Worm (Caenorhabditis elegans): ENCODE data around the gene R04B5.11.

R04B5.11 gene

DNA sequence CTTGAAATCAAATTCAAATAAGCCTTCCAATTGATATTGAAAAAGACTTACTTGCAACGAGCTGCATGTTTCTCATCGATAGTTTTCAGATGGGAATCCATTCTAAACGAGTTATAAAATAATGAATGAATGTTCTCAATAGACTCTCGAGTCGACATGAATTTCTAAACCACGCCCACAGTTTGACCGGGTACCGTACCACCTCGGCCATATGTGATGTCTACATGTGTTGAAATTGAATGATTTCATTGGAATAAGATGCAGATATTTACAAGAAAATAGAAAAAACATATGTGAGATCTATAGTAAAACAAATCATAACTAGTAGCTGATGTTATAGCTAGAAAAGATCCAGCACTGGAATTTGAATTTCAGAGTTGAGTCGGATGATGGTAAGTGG is 591 bp downstream of the R04B5.11 start, which contains the start of gene R04B5.7:
Gene R04B5.7, minus strand, starts transcription at position 101 of the 400 bp plus-strand sequence.
- TF ChIP-seq ztf-29 (GFP tag; IDR thresholded peaks at IDR 0.05) (no peak), ztf-23 (GFP tag; IDR thresholded peaks at IDR 0.05) (no peak), klf-2 (GFP tag; conservative IDR thresholded peaks at IDR 0.05) (no peak), cog-1 (tag; optimal IDR thresholded peaks at IDR 0.05) (no peak), T22C8.4 (GFP tag; IDR thresholded peaks at IDR 0.05) (no peak), ref-1 (GFP tag; conservative IDR thresholded peaks at IDR 0.05) (no peak), med-1 (GFP tag; optimal IDR thresholded peaks at IDR 0.05; ENCODE audit: insufficient read depth) (no peak), flt-1 (GFP tag; IDR thresholded peaks at IDR 0.05) (no peak), tab-1 (GFP tag; IDR thresholded peaks at IDR 0.05) (no peak)

DNA sequence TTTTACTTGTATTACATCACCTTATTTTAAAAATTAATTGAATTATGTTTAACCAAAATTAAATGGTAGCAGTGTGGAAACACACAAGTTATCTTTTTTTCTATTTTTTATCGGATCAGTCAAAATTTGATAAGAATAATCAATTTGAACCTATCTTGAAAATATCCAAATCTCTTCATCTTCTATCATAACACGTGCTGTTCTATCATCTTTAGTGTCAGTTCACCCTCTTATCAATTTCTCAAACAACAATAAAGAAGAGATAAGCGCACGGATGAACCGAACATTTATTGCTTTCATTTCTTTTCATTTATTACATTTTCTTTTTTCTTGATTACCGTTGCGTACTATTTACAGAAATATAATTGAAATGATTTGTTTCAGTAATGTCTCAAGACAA is 3.9 kb downstream of the R04B5.11 start, which contains the start of gene R04B5.5:
Gene R04B5.5, plus strand, starts transcription at position 378 of the 400 bp plus-strand sequence.
- TF ChIP-seq klf-2 (GFP tag; conservative IDR thresholded peaks at IDR 0.05) (no peak), ztf-29 (GFP tag; IDR thresholded peaks at IDR 0.05) (no peak), ztf-23 (GFP tag; IDR thresholded peaks at IDR 0.05) (no peak), T22C8.4 (GFP tag; IDR thresholded peaks at IDR 0.05) (no peak), flt-1 (GFP tag; IDR thresholded peaks at IDR 0.05) (no peak), cog-1 (tag; optimal IDR thresholded peaks at IDR 0.05) (no peak), ref-1 (GFP tag; conservative IDR thresholded peaks at IDR 0.05) (no peak), tab-1 (GFP tag; IDR thresholded peaks at IDR 0.05) (no peak), med-1 (GFP tag; optimal IDR thresholded peaks at IDR 0.05; ENCODE audit: insufficient read depth) (no peak)

DNA sequence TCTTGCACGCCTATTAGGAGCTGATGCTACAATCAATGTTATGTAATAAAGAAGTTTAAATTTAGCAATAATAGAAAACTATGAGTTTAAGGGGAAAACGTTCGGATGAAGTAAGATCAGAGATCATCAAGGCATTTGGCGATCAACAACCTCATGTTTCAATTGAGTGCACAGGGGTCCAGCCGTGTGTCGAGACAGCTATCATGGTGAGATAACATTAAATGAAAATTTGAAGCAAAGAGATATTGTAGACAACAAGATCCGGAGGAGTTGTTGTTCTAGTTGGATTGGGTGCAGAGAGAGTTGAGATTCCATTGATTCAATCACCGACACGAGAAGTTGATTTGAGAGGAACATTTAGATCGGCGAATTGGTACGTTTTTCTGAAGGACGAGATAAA is 4.9 kb downstream of the R04B5.11 start:
- TF ChIP-seq ztf-23 (GFP tag; IDR thresholded peaks at IDR 0.05) (no peak), T22C8.4 (GFP tag; IDR thresholded peaks at IDR 0.05) (no peak), klf-2 (GFP tag; conservative IDR thresholded peaks at IDR 0.05) (no peak), med-1 (GFP tag; optimal IDR thresholded peaks at IDR 0.05; ENCODE audit: insufficient read depth) (no peak), cog-1 (tag; optimal IDR thresholded peaks at IDR 0.05) (no peak), flt-1 (GFP tag; IDR thresholded peaks at IDR 0.05) (no peak), ref-1 (GFP tag; conservative IDR thresholded peaks at IDR 0.05) (no peak), tab-1 (GFP tag; IDR thresholded peaks at IDR 0.05) (no peak), ztf-29 (GFP tag; IDR thresholded peaks at IDR 0.05) (no peak)

- TF ChIP-seq ztf-29 (GFP tag; IDR thresholded peaks at IDR 0.05) (no peak), tab-1 (GFP tag; IDR thresholded peaks at IDR 0.05) (no peak), cog-1 (tag; optimal IDR thresholded peaks at IDR 0.05) (no peak), klf-2 (GFP tag; conservative IDR thresholded peaks at IDR 0.05) (no peak), med-1 (GFP tag; optimal IDR thresholded peaks at IDR 0.05; ENCODE audit: insufficient read depth) (no peak), ref-1 (GFP tag; conservative IDR thresholded peaks at IDR 0.05) (no peak), T22C8.4 (GFP tag; IDR thresholded peaks at IDR 0.05) (no peak), ztf-23 (GFP tag; IDR thresholded peaks at IDR 0.05) (no peak), flt-1 (GFP tag; IDR thresholded peaks at IDR 0.05) (no peak)
These were observed 6.2 kb downstream of the R04B5.11 start, which contains the start of gene R04B5.6 for ce11 chrV:10084864-10085263. TSS of gene R04B5.6 (plus strand) at chrV:10085164.

DNA sequence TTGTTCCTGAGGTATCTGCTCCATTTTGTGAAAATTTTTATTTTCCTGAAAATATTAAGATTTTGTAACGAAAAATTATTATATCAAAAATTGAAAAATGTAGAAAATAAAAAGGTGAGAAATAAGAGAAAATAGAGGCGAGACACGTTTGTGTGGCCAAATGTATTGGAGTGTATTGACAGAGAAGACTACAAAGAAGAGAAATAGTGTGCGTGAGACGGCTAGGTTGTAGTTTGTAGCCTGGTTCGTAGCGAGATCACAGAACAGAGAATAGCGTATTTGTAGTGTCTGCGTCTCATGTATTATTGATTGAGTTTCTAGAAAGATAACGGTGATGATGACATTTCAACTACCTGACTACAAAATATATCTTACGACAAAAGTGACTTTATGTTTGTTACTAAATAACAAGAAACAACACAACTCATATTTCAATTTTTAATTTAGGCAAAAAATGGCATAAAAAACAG is 7.0 kb downstream of the R04B5.11 start, which contains the start of gene nhr-12:
Gene nhr-12, minus strand, starts transcription at position 51 of the 470 bp plus-strand sequence.
- TF ChIP-seq T22C8.4 (GFP tag; IDR thresholded peaks at IDR 0.05), result no peak
- TF ChIP-seq ref-1 (GFP tag; conservative IDR thresholded peaks at IDR 0.05), result no peak
- TF ChIP-seq flt-1 (GFP tag; IDR thresholded peaks at IDR 0.05), result no peak
- TF ChIP-seq klf-2 (GFP tag; conservative IDR thresholded peaks at IDR 0.05), result no peak
- TF ChIP-seq ztf-29 (GFP tag; IDR thresholded peaks at IDR 0.05), result no peak
- no peak for TF ChIP-seq ztf-23 (GFP tag; IDR thresholded peaks at IDR 0.05)
- no peak for TF ChIP-seq med-1 (GFP tag; optimal IDR thresholded peaks at IDR 0.05; ENCODE audit: insufficient read depth)
- TF ChIP-seq tab-1 (GFP tag; IDR thresholded peaks at IDR 0.05), result no peak
- no peak for TF ChIP-seq cog-1 (tag; optimal IDR thresholded peaks at IDR 0.05)

ce11 chrV:10081636-10082035 is 9.4 kb downstream of the R04B5.11 start, which contains the start of gene nhr-205:
TSS of gene nhr-205 (minus strand) at chrV:10081776.
- TF ChIP-seq cog-1 (tag; optimal IDR thresholded peaks at IDR 0.05) (no peak), ztf-23 (GFP tag; IDR thresholded peaks at IDR 0.05) (no peak)

DNA sequence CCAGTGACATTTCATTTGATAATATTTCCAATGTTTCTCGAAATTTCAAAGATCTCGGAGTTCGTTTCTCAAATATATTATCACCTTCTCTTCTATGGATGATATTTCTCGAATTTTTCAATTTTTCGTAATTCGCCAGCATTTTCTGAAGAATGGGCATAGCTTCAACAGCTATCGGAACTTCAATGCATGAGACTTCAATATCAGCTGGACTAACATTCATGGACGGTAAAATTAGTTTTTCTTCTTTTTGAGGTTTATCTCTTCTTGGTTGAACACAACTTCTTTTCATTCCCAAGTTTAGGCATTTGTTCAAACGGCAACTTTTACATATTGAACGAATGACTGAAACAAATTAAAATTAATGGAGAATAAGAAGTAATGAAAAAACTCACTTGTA is 10.1 kb downstream of the R04B5.11 start:
- TF ChIP-seq ztf-29 (GFP tag; IDR thresholded peaks at IDR 0.05), result no peak
- TF ChIP-seq med-1 (GFP tag; optimal IDR thresholded peaks at IDR 0.05; ENCODE audit: insufficient read depth), result no peak
- no peak for TF ChIP-seq T22C8.4 (GFP tag; IDR thresholded peaks at IDR 0.05)
- TF ChIP-seq klf-2 (GFP tag; conservative IDR thresholded peaks at IDR 0.05), result no peak
- TF ChIP-seq ref-1 (GFP tag; conservative IDR thresholded peaks at IDR 0.05), result no peak
- TF ChIP-seq flt-1 (GFP tag; IDR thresholded peaks at IDR 0.05), result no peak
- TF ChIP-seq ztf-23 (GFP tag; IDR thresholded peaks at IDR 0.05), result no peak
- TF ChIP-seq cog-1 (tag; optimal IDR thresholded peaks at IDR 0.05), result no peak
- TF ChIP-seq tab-1 (GFP tag; IDR thresholded peaks at IDR 0.05), result no peak

DNA sequence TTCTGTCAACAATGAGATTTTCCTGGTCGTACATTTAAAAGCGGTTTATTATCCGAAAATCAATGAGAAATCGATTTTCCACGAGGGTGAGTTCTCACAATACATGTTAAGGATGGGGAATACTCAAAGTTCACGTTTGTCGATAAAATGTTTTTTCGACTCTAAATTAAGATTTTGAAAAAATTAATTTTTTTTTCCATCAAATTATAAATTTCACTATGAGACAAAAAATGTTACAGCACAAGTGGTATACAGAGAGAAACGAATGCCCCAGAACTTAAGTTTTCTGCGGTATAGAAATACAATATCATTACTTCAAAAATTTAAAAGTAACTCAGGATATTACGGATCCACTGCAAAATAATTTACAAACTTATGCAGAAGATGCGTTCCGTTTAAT is 12.8 kb downstream of the R04B5.11 start, which contains the start of gene R04B5.1:
Gene R04B5.1, minus strand, starts transcription at position 101 of the 400 bp plus-strand sequence.
- TF ChIP-seq klf-2 (GFP tag; conservative IDR thresholded peaks at IDR 0.05) (no peak), ref-1 (GFP tag; conservative IDR thresholded peaks at IDR 0.05) (no peak), ztf-23 (GFP tag; IDR thresholded peaks at IDR 0.05) (no peak), ztf-29 (GFP tag; IDR thresholded peaks at IDR 0.05) (no peak), cog-1 (tag; optimal IDR thresholded peaks at IDR 0.05) (no peak), flt-1 (GFP tag; IDR thresholded peaks at IDR 0.05) (no peak), med-1 (GFP tag; optimal IDR thresholded peaks at IDR 0.05; ENCODE audit: insufficient read depth) (no peak), tab-1 (GFP tag; IDR thresholded peaks at IDR 0.05) (no peak)

DNA sequence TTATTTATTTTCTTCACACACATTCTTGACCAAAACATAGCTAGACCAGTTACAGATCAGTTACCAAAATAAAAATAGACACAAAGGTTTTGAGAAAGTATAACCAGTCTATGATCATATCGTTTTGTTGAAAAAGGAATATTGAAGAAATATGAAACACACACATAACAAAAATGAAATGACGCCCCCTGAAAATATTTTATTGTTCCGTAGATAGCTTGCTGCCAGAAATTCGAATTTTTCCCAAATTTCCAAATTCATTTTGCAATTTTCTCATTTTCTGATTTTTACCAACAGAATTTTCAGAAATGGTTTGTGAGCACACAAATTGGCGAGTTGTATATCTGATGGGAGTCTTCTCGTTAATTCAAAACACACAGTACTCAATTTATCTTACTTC is 15.6 kb downstream of the R04B5.11 start, which contains the start of gene F57A8.7:
Gene F57A8.7, plus strand, starts transcription at position 301 of the 400 bp plus-strand sequence.
- no peak for TF ChIP-seq tab-1 (GFP tag; IDR thresholded peaks at IDR 0.05)
- no peak for TF ChIP-seq flt-1 (GFP tag; IDR thresholded peaks at IDR 0.05)
- no peak for TF ChIP-seq T22C8.4 (GFP tag; IDR thresholded peaks at IDR 0.05)
- TF ChIP-seq med-1 (GFP tag; optimal IDR thresholded peaks at IDR 0.05; ENCODE audit: insufficient read depth), result no peak
- no peak for TF ChIP-seq klf-2 (GFP tag; conservative IDR thresholded peaks at IDR 0.05)
- no peak for TF ChIP-seq ref-1 (GFP tag; conservative IDR thresholded peaks at IDR 0.05)
- TF ChIP-seq cog-1 (tag; optimal IDR thresholded peaks at IDR 0.05), result no peak
- no peak for TF ChIP-seq ztf-29 (GFP tag; IDR thresholded peaks at IDR 0.05)
- no peak for TF ChIP-seq ztf-23 (GFP tag; IDR thresholded peaks at IDR 0.05)
